Worm (Caenorhabditis elegans): Measurements from ENCODE around the gene Y54F10BM.22.

ce11 chrIII:2294736-2295135 is 14.0 kb downstream of the Y54F10BM.22 start:
- TF ChIP-seq ceh-82 (tag; optimal IDR thresholded peaks at IDR 0.05) (no peak), lsy-2 (tag; optimal IDR thresholded peaks at IDR 0.05) (no peak), egl-27 (tag; optimal IDR thresholded peaks at IDR 0.05) (no peak), nhr-77 (tag; optimal IDR thresholded peaks at IDR 0.05) (no peak), mdl-1 (tag; optimal IDR thresholded peaks at IDR 0.05) (no peak)
